Fruit fly (Drosophila melanogaster): Measurements from ENCODE around the gene CG12502.

Gene CG12502

dm6 chr3L:821951-822350, 43.2 kb upstream of the CG12502 start (continued):
- peak; percentile 83 for TF ChIP-seq CG18599 (GFP tag; optimal IDR thresholded peaks at IDR 0.05)
- no peak for TF ChIP-seq grn (GFP tag; optimal IDR thresholded peaks at IDR 0.05)
- no peak for TF ChIP-seq Atf-2 (GFP tag; optimal IDR thresholded peaks at IDR 0.05)
- TF ChIP-seq sisA (GFP tag; IDR thresholded peaks at IDR 0.05) = peak; percentile 75
- TF ChIP-seq en (GFP tag; optimal IDR thresholded peaks at IDR 0.05) = peak; percentile 27
- peak; percentile 41 for TF ChIP-seq CG6654 (GFP tag; optimal IDR thresholded peaks at IDR 0.05)
- TF ChIP-seq Oaz (GFP tag; IDR thresholded peaks at IDR 0.05) = no peak
- peak; percentile 43; the same call in 1 of the 2 replicates for TF ChIP-seq klu (GFP tag; IDR thresholded peaks at IDR 0.05)
- TF ChIP-seq CTCF (GFP tag; optimal IDR thresholded peaks at IDR 0.05) = peak; percentile 49
- peak; percentile 38; the same call in 1 of the 2 replicates for TF ChIP-seq CG11247 (GFP tag; IDR thresholded peaks at IDR 0.05)
- TF ChIP-seq ind (GFP tag; optimal IDR thresholded peaks at IDR 0.05) = peak; percentile 70
- no peak for TF ChIP-seq CG3726 (GFP tag; IDR thresholded peaks at IDR 0.05)
- no peak for TF ChIP-seq CG2889 (GFP tag; IDR thresholded peaks at IDR 0.05)
- TF ChIP-seq CG14441 (GFP tag; IDR thresholded peaks at IDR 0.05) = peak; percentile 63
- no peak for TF ChIP-seq Adf1 (GFP tag; IDR thresholded peaks at IDR 0.05)
- TF ChIP-seq jigr1 (GFP tag; IDR thresholded peaks at IDR 0.05) = no peak
- no peak for TF ChIP-seq D (optimal IDR thresholded peaks at IDR 0.05)
- TF ChIP-seq D (GFP tag; optimal IDR thresholded peaks at IDR 0.05) = peak; percentile 84
- no peak for TF ChIP-seq CG4282 (GFP tag; optimal IDR thresholded peaks at IDR 0.05)
- no peak for TF ChIP-seq CG8478 (optimal IDR thresholded peaks at IDR 0.05)
- no peak for TF ChIP-seq Kr (GFP tag; optimal IDR thresholded peaks at IDR 0.05)
- no peak for TF ChIP-seq Elba2 (GFP tag; optimal IDR thresholded peaks at IDR 0.05)
- no peak for TF ChIP-seq CG33213 (GFP tag; optimal IDR thresholded peaks at IDR 0.05)
- TF ChIP-seq Rx (GFP tag; IDR thresholded peaks at IDR 0.05) = peak; percentile 68; the same call in 1 of the 2 replicates
- peak; percentile 10; the same call in 1 of the 3 replicates for TF ChIP-seq B-H1 (GFP tag; IDR thresholded peaks at IDR 0.05)
- TF ChIP-seq CG15011 (GFP tag; optimal IDR thresholded peaks at IDR 0.05) = peak; percentile 47
- no peak for TF ChIP-seq ham (GFP tag; IDR thresholded peaks at IDR 0.05)
- TF ChIP-seq amos (GFP tag; IDR thresholded peaks at IDR 0.05; ENCODE audit: partially characterized antibody) = no peak
- TF ChIP-seq CG13775 (GFP tag; optimal IDR thresholded peaks at IDR 0.05) = peak; percentile 2
- peak; percentile 88 for TF ChIP-seq CG2712 (tag; optimal IDR thresholded peaks at IDR 0.05)
- peak; percentile 73 for TF ChIP-seq Aef1 (GFP tag; IDR thresholded peaks at IDR 0.05)
- no peak for TF ChIP-seq CG17912 (GFP tag; optimal IDR thresholded peaks at IDR 0.05)
- peak; percentile 18 for TF ChIP-seq Dad (GFP tag; optimal IDR thresholded peaks at IDR 0.05)
- TF ChIP-seq yki (optimal IDR thresholded peaks at IDR 0.05) = no peak
- TF ChIP-seq CG1647 (GFP tag; optimal IDR thresholded peaks at IDR 0.05) = peak; percentile 20
- no peak for TF ChIP-seq slou (GFP tag; optimal IDR thresholded peaks at IDR 0.05)
- peak; percentile 76 for TF ChIP-seq CG32532 (GFP tag; IDR thresholded peaks at IDR 0.05)
- TF ChIP-seq Usf (GFP tag; optimal IDR thresholded peaks at IDR 0.05) = no peak
- no peak for TF ChIP-seq CG14860 (GFP tag; IDR thresholded peaks at IDR 0.05; ENCODE audit: partially characterized antibody)
- TF ChIP-seq ara (GFP tag; IDR thresholded peaks at IDR 0.05) = peak; percentile 86
- no peak for TF ChIP-seq Bdp1 (GFP tag; optimal IDR thresholded peaks at IDR 0.05)
- peak; percentile 55 for TF ChIP-seq lilli (GFP tag; optimal IDR thresholded peaks at IDR 0.05)
- TF ChIP-seq Hr51 (GFP tag; optimal IDR thresholded peaks at IDR 0.05) = peak; percentile 20 to 75
- no peak for TF ChIP-seq CG6175 (GFP tag; IDR thresholded peaks at IDR 0.05)
- TF ChIP-seq CG3407 (GFP tag; optimal IDR thresholded peaks at IDR 0.05) = peak; percentile 50
- TF ChIP-seq CG9215 (GFP tag; IDR thresholded peaks at IDR 0.05) = peak; percentile 48; the same call in 1 of the 2 replicates
- peak; percentile 77 for TF ChIP-seq Sox102F (GFP tag; optimal IDR thresholded peaks at IDR 0.05)
- 0 out of 2 replicates have a peak, but pooled peaks have one; percentile 36 for TF ChIP-seq rib (GFP tag; IDR thresholded peaks at IDR 0.05)
- no peak for TF ChIP-seq HmgD (GFP tag; optimal IDR thresholded peaks at IDR 0.05)
- peak; percentile 83 for TF ChIP-seq Blimp-1 (GFP tag; optimal IDR thresholded peaks at IDR 0.05)
- peak; percentile 10 for TF ChIP-seq CG2116 (GFP tag; optimal IDR thresholded peaks at IDR 0.05)
- peak; percentile 53 for TF ChIP-seq Hr3 (GFP tag; optimal IDR thresholded peaks at IDR 0.05)
- TF ChIP-seq br (optimal IDR thresholded peaks at IDR 0.05) = no peak
- TF ChIP-seq CG7987 (GFP tag; optimal IDR thresholded peaks at IDR 0.05) = peak; percentile 50
